Worm (Caenorhabditis elegans): Measurements from ENCODE around the gene F54D5.3.

F54D5.3 gene

ce11 chrII:11571260-11571854 is at the start of gene F54D5.3:
Gene F54D5.3 (plus strand): TSS chrII:11571805.
- no peak for TF ChIP-seq sea-1 (GFP tag; conservative IDR thresholded peaks at IDR 0.05)
- TF ChIP-seq tra-4 (tag; optimal IDR thresholded peaks at IDR 0.05) = no peak
- TF ChIP-seq F13C5.2 (tag; optimal IDR thresholded peaks at IDR 0.05) = no peak
- TF ChIP-seq ceh-36 (tag; optimal IDR thresholded peaks at IDR 0.05) = no peak

- TF ChIP-seq hnd-1 (tag; optimal IDR thresholded peaks at IDR 0.05) (no peak), hmg-4 (GFP tag; optimal IDR thresholded peaks at IDR 0.05) (no peak), scrt-1 (GFP tag; IDR thresholded peaks at IDR 0.05) (no peak), ets-7 (tag; optimal IDR thresholded peaks at IDR 0.05) (no peak), pes-1 (GFP tag; IDR thresholded peaks at IDR 0.05) (no peak), aly-1 (tag; optimal IDR thresholded peaks at IDR 0.05) (no peak), hmbx-1 (tag; optimal IDR thresholded peaks at IDR 0.05) (no peak), ceh-13 (GFP tag; optimal IDR thresholded peaks at IDR 0.05) (no peak), tra-4 (tag; optimal IDR thresholded peaks at IDR 0.05) (no peak), ceh-36 (tag; optimal IDR thresholded peaks at IDR 0.05) (no peak), B0310.2 (tag; optimal IDR thresholded peaks at IDR 0.05) (no peak), flt-1 (GFP tag; IDR thresholded peaks at IDR 0.05) (no peak), tbx-11 (GFP tag; IDR thresholded peaks at IDR 0.05) (no peak), tbx-37 (GFP tag; conservative IDR thresholded peaks at IDR 0.05) (no peak), F13C5.2 (tag; optimal IDR thresholded peaks at IDR 0.05) (no peak), ama-1 (optimal IDR thresholded peaks at IDR 0.05) (no peak), sea-1 (GFP tag; conservative IDR thresholded peaks at IDR 0.05) (no peak)
These were observed 44.7 kb upstream of the F54D5.3 start, which contains the start of gene age-1 for ce11 chrII:11526954-11527353. Gene age-1 (minus strand): TSS chrII:11527054.

- TF ChIP-seq hmg-4 (GFP tag; optimal IDR thresholded peaks at IDR 0.05) (no peak), B0310.2 (tag; optimal IDR thresholded peaks at IDR 0.05) (no peak), hmbx-1 (tag; optimal IDR thresholded peaks at IDR 0.05) (no peak), tra-4 (tag; optimal IDR thresholded peaks at IDR 0.05) (no peak), ceh-36 (tag; optimal IDR thresholded peaks at IDR 0.05) (no peak), ceh-13 (GFP tag; optimal IDR thresholded peaks at IDR 0.05) (no peak), tbx-11 (GFP tag; IDR thresholded peaks at IDR 0.05) (no peak), F13C5.2 (tag; optimal IDR thresholded peaks at IDR 0.05) (no peak), aly-1 (tag; optimal IDR thresholded peaks at IDR 0.05) (no peak), ets-7 (tag; optimal IDR thresholded peaks at IDR 0.05) (no peak), flt-1 (GFP tag; IDR thresholded peaks at IDR 0.05) (no peak), pes-1 (GFP tag; IDR thresholded peaks at IDR 0.05) (no peak), tbx-37 (GFP tag; conservative IDR thresholded peaks at IDR 0.05) (no peak), ama-1 (optimal IDR thresholded peaks at IDR 0.05) (no peak)
These were observed 37.9 kb upstream of the F54D5.3 start, which contains the start of gene mdt-8 for ce11 chrII:11533716-11534115. Gene mdt-8 (minus strand): TSS chrII:11533816.

- TF ChIP-seq ceh-13 (GFP tag; optimal IDR thresholded peaks at IDR 0.05) (peak; percentile 14), hmg-4 (GFP tag; optimal IDR thresholded peaks at IDR 0.05) (peak; percentile 13), hnd-1 (tag; optimal IDR thresholded peaks at IDR 0.05) (peak; percentile 36), ets-7 (tag; optimal IDR thresholded peaks at IDR 0.05) (peak; percentile 70), flt-1 (GFP tag; IDR thresholded peaks at IDR 0.05) (peak; percentile 82), tbx-37 (GFP tag; conservative IDR thresholded peaks at IDR 0.05) (peak; percentile 86), scrt-1 (GFP tag; IDR thresholded peaks at IDR 0.05) (peak; percentile 71; the same call in 1 of the 2 replicates), pes-1 (GFP tag; IDR thresholded peaks at IDR 0.05) (peak; percentile 86), tbx-11 (GFP tag; IDR thresholded peaks at IDR 0.05) (peak; percentile 63), sea-1 (GFP tag; conservative IDR thresholded peaks at IDR 0.05) (peak; percentile 79)
These were observed 37.0 kb upstream of the F54D5.3 start, which contains the start of gene Y62F5A.12 for ce11 chrII:11534429-11535099. Gene Y62F5A.12 (minus strand): TSS chrII:11534479.

ce11 chrII:11535429-11535828 is 36.2 kb upstream of the F54D5.3 start:
- 0 out of 2 replicates have a peak, but pooled peaks have one; percentile 4 for TF ChIP-seq tbx-37 (GFP tag; conservative IDR thresholded peaks at IDR 0.05)
- no peak for TF ChIP-seq tbx-11 (GFP tag; IDR thresholded peaks at IDR 0.05)
- TF ChIP-seq sea-1 (GFP tag; conservative IDR thresholded peaks at IDR 0.05) = peak; percentile 56; the same call in 1 of the 2 replicates
- TF ChIP-seq hmbx-1 (tag; optimal IDR thresholded peaks at IDR 0.05) = no peak
- TF ChIP-seq aly-1 (tag; optimal IDR thresholded peaks at IDR 0.05) = no peak
- TF ChIP-seq pes-1 (GFP tag; IDR thresholded peaks at IDR 0.05) = 0 out of 2 replicates have a peak, but pooled peaks have one; percentile 7
- TF ChIP-seq ama-1 (optimal IDR thresholded peaks at IDR 0.05) = no peak
- peak; percentile 74 for TF ChIP-seq hmg-4 (GFP tag; optimal IDR thresholded peaks at IDR 0.05)
- TF ChIP-seq scrt-1 (GFP tag; IDR thresholded peaks at IDR 0.05) = no peak
- TF ChIP-seq flt-1 (GFP tag; IDR thresholded peaks at IDR 0.05) = peak; percentile 35; the same call in 1 of the 2 replicates
- no peak for TF ChIP-seq tra-4 (tag; optimal IDR thresholded peaks at IDR 0.05)
- no peak for TF ChIP-seq F13C5.2 (tag; optimal IDR thresholded peaks at IDR 0.05)
- TF ChIP-seq B0310.2 (tag; optimal IDR thresholded peaks at IDR 0.05) = no peak
- TF ChIP-seq ceh-13 (GFP tag; optimal IDR thresholded peaks at IDR 0.05) = no peak
- TF ChIP-seq ets-7 (tag; optimal IDR thresholded peaks at IDR 0.05) = no peak
- TF ChIP-seq ceh-36 (tag; optimal IDR thresholded peaks at IDR 0.05) = peak; percentile 11
- TF ChIP-seq hnd-1 (tag; optimal IDR thresholded peaks at IDR 0.05) = no peak

- TF ChIP-seq sea-1 (GFP tag; conservative IDR thresholded peaks at IDR 0.05) (no peak), ceh-13 (GFP tag; optimal IDR thresholded peaks at IDR 0.05) (no peak), B0310.2 (tag; optimal IDR thresholded peaks at IDR 0.05) (no peak), tra-4 (tag; optimal IDR thresholded peaks at IDR 0.05) (no peak), hmbx-1 (tag; optimal IDR thresholded peaks at IDR 0.05) (no peak), ets-7 (tag; optimal IDR thresholded peaks at IDR 0.05) (no peak), pes-1 (GFP tag; IDR thresholded peaks at IDR 0.05) (no peak), ceh-36 (tag; optimal IDR thresholded peaks at IDR 0.05) (no peak), F13C5.2 (tag; optimal IDR thresholded peaks at IDR 0.05) (no peak), flt-1 (GFP tag; IDR thresholded peaks at IDR 0.05) (no peak), tbx-37 (GFP tag; conservative IDR thresholded peaks at IDR 0.05) (no peak), scrt-1 (GFP tag; IDR thresholded peaks at IDR 0.05) (no peak), tbx-11 (GFP tag; IDR thresholded peaks at IDR 0.05) (no peak), hmg-4 (GFP tag; optimal IDR thresholded peaks at IDR 0.05) (no peak), hnd-1 (tag; optimal IDR thresholded peaks at IDR 0.05) (no peak), ama-1 (optimal IDR thresholded peaks at IDR 0.05) (no peak), aly-1 (tag; optimal IDR thresholded peaks at IDR 0.05) (no peak)
These were observed 35.7 kb upstream of the F54D5.3 start for ce11 chrII:11535924-11536323.
